Worm (Caenorhabditis elegans) whole organism, mixed stage, embryonic: Measurements from ENCODE around the gene T20B3.14.

Experiments
- blmp-1 ChIP-seq: fragments of 150-350 bp; optimal IDR thresholded peaks from 2 replicates; lab custom pipeline; 2014; ENCODE audit warnings: missing biosample characterization, missing genetic modification characterization
- nhr-237 ChIP-seq: fragments of 150-350 bp; optimal IDR thresholded peaks from 2 replicates; lab custom pipeline; 2014; ENCODE audit warnings: missing biosample characterization, missing genetic modification characterization
- unc-39 ChIP-seq: fragments of 150-350 bp; optimal IDR thresholded peaks from 2 replicates; lab custom pipeline; 2014; ENCODE audit warnings: missing biosample characterization, missing genetic modification characterization

DNA sequence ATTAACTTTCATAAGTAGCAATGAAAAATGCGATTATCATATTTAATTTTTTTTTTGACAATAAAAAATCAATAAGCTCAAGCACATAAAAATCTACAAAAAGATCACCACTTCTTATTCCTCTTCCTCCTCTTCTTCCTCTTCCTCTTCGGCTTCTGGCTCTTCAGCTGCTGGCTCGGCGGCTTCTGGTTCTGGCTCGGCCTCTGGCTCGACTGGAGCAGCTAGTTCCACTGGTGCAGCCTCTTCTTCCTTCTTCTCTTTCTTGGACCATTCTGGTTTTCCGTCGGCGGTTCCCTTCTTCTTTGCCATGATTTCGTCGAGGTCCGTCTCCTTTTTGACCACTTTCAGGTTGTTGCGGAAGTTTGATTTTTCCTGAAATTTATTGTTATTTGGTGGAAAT, 12.6 kb upstream of the T20B3.14 start:
- TF ChIP-seq nhr-237 (tag; lab: Kevin White, UChicago) (no peak), unc-39 (tag; lab: Kevin White, UChicago) (no peak), blmp-1 (tag; lab: Kevin White, UChicago) (no peak)
